Fruit fly (Drosophila melanogaster) whole organism, prepupa: Measurements from ENCODE around the gene Nup93-1.

Experiments
- CG10631 ChIP-seq: fragments of 200-800 bp; sonication (Bioruptor generic); optimal IDR thresholded peaks from 2 replicates; lab custom pipeline; 2016; ENCODE audit warnings: missing biosample characterization, missing genetic modification characterization
- CG10669 ChIP-seq: fragments of 200-800 bp; sonication (Bioruptor generic); optimal IDR thresholded peaks from 3 replicates; lab custom pipeline; 2018; ENCODE audit warnings: missing biosample characterization, mild to moderate bottlenecking, missing genetic modification characterization, moderate library complexity
- CG11294 ChIP-seq: fragments of 200-800 bp; sonication (Bioruptor generic); IDR thresholded peaks from 2 replicates; pipeline ENCODE4 v1.3.6; 2022; ENCODE audit warnings: missing biosample characterization, missing genetic modification characterization
- CG11762 ChIP-seq: fragments of 200-800 bp; sonication (Bioruptor generic); optimal IDR thresholded peaks from 3 replicates; lab custom pipeline; 2016; ENCODE audit warnings: missing biosample characterization, missing genetic modification characterization; ENCODE audit not compliant: insufficient read depth
- CG11902 ChIP-seq: fragments of 200-800 bp; sonication (Bioruptor generic); optimal IDR thresholded peaks from 3 replicates; lab custom pipeline; 2016; ENCODE audit warnings: missing biosample characterization, missing genetic modification characterization
- CG15336 ChIP-seq: fragments of 200-800 bp; sonication (Bioruptor generic); IDR thresholded peaks from 2 replicates; pipeline ENCODE4 v1.3.6; 2022; ENCODE audit warnings: missing biosample characterization, missing genetic modification characterization
- CG1621 ChIP-seq: fragments of 200-800 bp; sonication (Bioruptor generic); optimal IDR thresholded peaks from 3 replicates; lab custom pipeline; 2018; ENCODE audit warnings: missing biosample characterization, mild to moderate bottlenecking, missing genetic modification characterization
- CG16779 ChIP-seq: fragments of 200-800 bp; sonication (Bioruptor generic); optimal IDR thresholded peaks from 3 replicates; lab custom pipeline; 2017; ENCODE audit warnings: missing biosample characterization, mild to moderate bottlenecking, missing genetic modification characterization
- CG3032 ChIP-seq: fragments of 200-800 bp; optimal IDR thresholded peaks from 2 replicates; lab custom pipeline; 2019; ENCODE audit warnings: missing biosample characterization, mild to moderate bottlenecking, missing genetic modification characterization, moderate library complexity
- CG31627 ChIP-seq: fragments of 200-800 bp; sonication (Bioruptor generic); optimal IDR thresholded peaks from 3 replicates; lab custom pipeline; 2016; ENCODE audit warnings: missing biosample characterization, missing genetic modification characterization
- CG32006 ChIP-seq: fragments of 200-800 bp; sonication (Bioruptor generic); optimal IDR thresholded peaks from 3 replicates; lab custom pipeline; 2017; ENCODE audit warnings: missing biosample characterization, mild to moderate bottlenecking, missing genetic modification characterization
- CG3919 ChIP-seq: fragments of 200-800 bp; sonication (Bioruptor generic); optimal IDR thresholded peaks from 3 replicates; lab custom pipeline; 2016; ENCODE audit warnings: missing biosample characterization, missing genetic modification characterization
- CG4318 ChIP-seq: fragments of 200-800 bp; sonication (Bioruptor generic); optimal IDR thresholded peaks from 3 replicates; lab custom pipeline; 2017; ENCODE audit warnings: missing biosample characterization, mild to moderate bottlenecking, missing genetic modification characterization
- CG6276 ChIP-seq: fragments of 200-800 bp; sonication (Bioruptor generic); optimal IDR thresholded peaks from 2 replicates; lab custom pipeline; 2017; ENCODE audit warnings: missing biosample characterization, mild to moderate bottlenecking, missing genetic modification characterization
- CG6792 ChIP-seq: fragments of 200-800 bp; sonication (Bioruptor generic); optimal IDR thresholded peaks from 3 replicates; lab custom pipeline; 2016; ENCODE audit warnings: missing biosample characterization, missing genetic modification characterization
- CG6808 ChIP-seq: fragments of 200-800 bp; sonication (Bioruptor generic); optimal IDR thresholded peaks from 3 replicates; lab custom pipeline; 2017; ENCODE audit warnings: missing biosample characterization, missing genetic modification characterization, mild to moderate bottlenecking, moderate library complexity, missing genetic modification reagents
- CG6854 ChIP-seq: fragments of 200-800 bp; sonication (Bioruptor generic); optimal IDR thresholded peaks from 2 replicates; lab custom pipeline; 2017; ENCODE audit warnings: missing biosample characterization, mild to moderate bottlenecking, missing genetic modification characterization
- CG7368 ChIP-seq: fragments of 200-800 bp; sonication (Bioruptor generic); optimal IDR thresholded peaks from 3 replicates; lab custom pipeline; 2016; ENCODE audit warnings: missing biosample characterization, missing genetic modification characterization
- CG8319 ChIP-seq: fragments of 200-800 bp; sonication (Bioruptor generic); optimal IDR thresholded peaks from 3 replicates; lab custom pipeline; 2016; ENCODE audit warnings: missing biosample characterization, missing genetic modification characterization
- CG8632 ChIP-seq: fragments of 200-800 bp; sonication (Bioruptor generic); optimal IDR thresholded peaks from 3 replicates; lab custom pipeline; 2016; ENCODE audit warnings: missing biosample characterization, missing genetic modification characterization
- Eip78C ChIP-seq: fragments of 200-800 bp; sonication (Bioruptor generic); peaks from one replicate; lab custom pipeline; 2016; ENCODE audit warnings: missing biosample characterization, missing genetic modification characterization
- Eip93F ChIP-seq: fragments of 200-800 bp; sonication (Bioruptor generic); optimal IDR thresholded peaks from 2 replicates; lab custom pipeline; 2016; ENCODE audit warnings: missing biosample characterization, mild to moderate bottlenecking, missing genetic modification characterization
- Ets21C ChIP-seq: fragments of 200-800 bp; sonication (Bioruptor generic); optimal IDR thresholded peaks from 3 replicates; lab custom pipeline; 2016; ENCODE audit warnings: missing biosample characterization, missing genetic modification characterization
- Ets96B ChIP-seq: fragments of 200-800 bp; optimal IDR thresholded peaks from 2 replicates; lab custom pipeline; 2019; ENCODE audit warnings: missing biosample characterization, mild to moderate bottlenecking, missing genetic modification characterization, moderate library complexity
- Gug ChIP-seq: fragments of 200-800 bp; sonication (Bioruptor generic); IDR thresholded peaks from 2 replicates; pipeline ENCODE4 v1.3.6; 2022; ENCODE audit warnings: missing biosample characterization, missing genetic modification characterization
- Hr4 ChIP-seq: fragments of 200-800 bp; sonication (Bioruptor generic); optimal IDR thresholded peaks from 3 replicates; lab custom pipeline; 2016; ENCODE audit warnings: missing biosample characterization, missing genetic modification characterization
- OdsH ChIP-seq: fragments of 200-800 bp; sonication (Bioruptor generic); optimal IDR thresholded peaks from 3 replicates; lab custom pipeline; 2016; ENCODE audit warnings: missing biosample characterization, missing genetic modification characterization
- Sox14 ChIP-seq: fragments of 200-800 bp; sonication (Bioruptor generic); optimal IDR thresholded peaks from 3 replicates; lab custom pipeline; 2016; ENCODE audit warnings: missing biosample characterization, missing genetic modification characterization
- acj6 ChIP-seq: fragments of 200-800 bp; sonication (Bioruptor generic); optimal IDR thresholded peaks from 3 replicates; lab custom pipeline; 2016; ENCODE audit warnings: missing biosample characterization, missing genetic modification characterization
- cyc ChIP-seq: fragments of 200-800 bp; sonication (Bioruptor generic); optimal IDR thresholded peaks from 3 replicates; lab custom pipeline; 2016; ENCODE audit warnings: missing biosample characterization, missing genetic modification characterization
- dac ChIP-seq: fragments of 200-800 bp; sonication (Bioruptor generic); optimal IDR thresholded peaks from 2 replicates; lab custom pipeline; 2017; ENCODE audit warnings: missing biosample characterization, mild to moderate bottlenecking, missing genetic modification characterization
- dsx ChIP-seq: fragments of 200-800 bp; optimal IDR thresholded peaks from 3 replicates; lab custom pipeline; 2019; ENCODE audit warnings: missing biosample characterization, mild to moderate bottlenecking, missing genetic modification characterization, moderate library complexity; ENCODE audit not compliant: poor library complexity, severe bottlenecking
- esn ChIP-seq: fragments of 200-800 bp; sonication (Bioruptor generic); optimal IDR thresholded peaks from 2 replicates; lab custom pipeline; 2016; ENCODE audit warnings: missing biosample characterization, mild to moderate bottlenecking, missing genetic modification characterization, moderate library complexity
- fd59A ChIP-seq: fragments of 200-800 bp; sonication (Bioruptor generic); optimal IDR thresholded peaks from 2 replicates; lab custom pipeline; 2017; ENCODE audit warnings: missing biosample characterization, mild to moderate bottlenecking, missing genetic modification characterization, missing genetic modification reagents
- fd85E ChIP-seq: fragments of 200-800 bp; sonication (Bioruptor generic); optimal IDR thresholded peaks from 3 replicates; lab custom pipeline; 2016; ENCODE audit warnings: missing biosample characterization, missing genetic modification characterization
- lz ChIP-seq: fragments of 200-800 bp; sonication (Bioruptor generic); optimal IDR thresholded peaks from 3 replicates; lab custom pipeline; 2016; ENCODE audit warnings: missing biosample characterization, missing genetic modification characterization
- net ChIP-seq: fragments of 200-800 bp; sonication (Bioruptor generic); optimal IDR thresholded peaks from 3 replicates; lab custom pipeline; 2016; ENCODE audit warnings: missing biosample characterization, missing genetic modification characterization
- pdm3 ChIP-seq: fragments of 200-800 bp; sonication (Bioruptor generic); optimal IDR thresholded peaks from 3 replicates; lab custom pipeline; 2016; ENCODE audit warnings: missing biosample characterization, missing genetic modification characterization
- salr ChIP-seq, 2 experiments: fragments of 200-800 bp; sonication (Bioruptor generic); optimal IDR thresholded peaks; 3 replicates each; lab custom pipeline; 2016 to 2018; ENCODE audit warnings: missing biosample characterization in 2 of 2, missing genetic modification characterization in 2 of 2, mild to moderate bottlenecking in 1 of 2
- spab ChIP-seq: fragments of 200-800 bp; sonication (Bioruptor generic); optimal IDR thresholded peaks from 2 replicates; lab custom pipeline; 2017; ENCODE audit warnings: missing biosample characterization, mild to moderate bottlenecking, missing genetic modification characterization, missing genetic modification reagents
- vri ChIP-seq: fragments of 200-800 bp; sonication (Bioruptor generic); optimal IDR thresholded peaks from 3 replicates; lab custom pipeline; 2016; ENCODE audit warnings: missing biosample characterization, mild to moderate bottlenecking, missing genetic modification characterization

The Nup93-1 gene

dm6 chrX:13821775-13822493 lies 692 bp upstream of the Nup93-1 start, which contains the start of gene Clic (continued):
- TF ChIP-seq cyc (GFP tag; lab: Kevin White, UChicago) (no peak), vri (GFP tag; lab: Kevin White, UChicago) (peak; percentile 58), CG6276 (GFP tag; lab: Kevin White, UChicago) (no peak), CG8632 (GFP tag; lab: Kevin White, UChicago) (no peak), CG1621 (tag; lab: Kevin White, UChicago) (peak; percentile 43)

- no peak for TF ChIP-seq CG11902 (GFP tag; lab: Kevin White, UChicago)
- TF ChIP-seq salr (GFP tag; optimal IDR thresholded peaks at IDR 0.05; lab: Kevin White, UChicago) = no peak
- TF ChIP-seq Eip78C (GFP tag; lab: Kevin White, UChicago) = no peak
- TF ChIP-seq net (GFP tag; lab: Kevin White, UChicago) = no peak
- TF ChIP-seq CG11294 (GFP tag; lab: Robert Waterston, UW) = no peak
- no peak for TF ChIP-seq fd85E (GFP tag; lab: Kevin White, UChicago)
- no peak for TF ChIP-seq fd59A (GFP tag; lab: Kevin White, UChicago)
- TF ChIP-seq Ets96B (tag; lab: Kevin White, UChicago) = no peak
- TF ChIP-seq Gug (GFP tag; lab: Robert Waterston, UW) = no peak
- TF ChIP-seq, all 60 proteins: peak for 0
Observed at dm6 chrX:13828870-13829269, 6.2 kb downstream of the Nup93-1 start.

dm6 chrX:13830029-13830428 lies 7.4 kb downstream of the Nup93-1 start, which contains the start of gene jub:
TSS of gene jub (minus strand) at chrX:13830317.
- TF ChIP-seq Hr4 (GFP tag; lab: Kevin White, UChicago) (no peak), dsx (GFP tag; lab: Kevin White, UChicago) (peak; percentile 19), CG1621 (tag; lab: Kevin White, UChicago) (no peak), CG6792 (GFP tag; lab: Kevin White, UChicago) (no peak), Eip93F (GFP tag; lab: Kevin White, UChicago) (no peak), Eip78C (GFP tag; lab: Kevin White, UChicago) (peak; percentile 57), CG10631 (GFP tag; lab: Kevin White, UChicago) (no peak), CG6808 (GFP tag; lab: Kevin White, UChicago) (no peak), spab (GFP tag; lab: Kevin White, UChicago) (no peak), CG15336 (GFP tag; lab: Robert Waterston, UW) (no peak), CG7368 (GFP tag; lab: Kevin White, UChicago) (no peak), salr (GFP tag; optimal IDR thresholded peaks at IDR 0.05; lab: Kevin White, UChicago) (no peak), Gug (GFP tag; lab: Robert Waterston, UW) (no peak), net (GFP tag; lab: Kevin White, UChicago) (no peak), CG32006 (GFP tag; lab: Kevin White, UChicago) (no peak), Sox14 (GFP tag; lab: Kevin White, UChicago) (peak; percentile 84), CG8319 (GFP tag; lab: Kevin White, UChicago) (no peak), Ets96B (tag; lab: Kevin White, UChicago) (no peak), esn (GFP tag; lab: Kevin White, UChicago) (peak; percentile 13), CG3919 (GFP tag; lab: Kevin White, UChicago) (no peak), OdsH (GFP tag; lab: Kevin White, UChicago) (no peak)

dm6 chrX:13838255-13838654 lies 15.6 kb downstream of the Nup93-1 start:
- peak; percentile 75 for TF ChIP-seq CG32006 (GFP tag; lab: Kevin White, UChicago)
- TF ChIP-seq Sox14 (GFP tag; lab: Kevin White, UChicago) = no peak
- TF ChIP-seq CG3032 (tag; lab: Kevin White, UChicago) = peak; percentile 46
- TF ChIP-seq CG11762 (GFP tag; lab: Kevin White, UChicago) = no peak
- no peak for TF ChIP-seq Eip93F (GFP tag; lab: Kevin White, UChicago)
- no peak for TF ChIP-seq CG6792 (GFP tag; lab: Kevin White, UChicago)
- TF ChIP-seq CG31627 (GFP tag; lab: Kevin White, UChicago) = no peak
- peak; percentile 64; the same call in 1 of the 2 replicates for TF ChIP-seq CG15336 (GFP tag; lab: Robert Waterston, UW)
- TF ChIP-seq lz (GFP tag; lab: Kevin White, UChicago) = no peak
- no peak for TF ChIP-seq Gug (GFP tag; lab: Robert Waterston, UW)
- TF ChIP-seq Ets96B (tag; lab: Kevin White, UChicago) = peak; percentile 34
- TF ChIP-seq dac (GFP tag; lab: Kevin White, UChicago) = no peak
- no peak for TF ChIP-seq pdm3
- TF ChIP-seq CG10631 (GFP tag; lab: Kevin White, UChicago) = no peak
- no peak for TF ChIP-seq acj6
- no peak for TF ChIP-seq CG10669 (GFP tag; lab: Kevin White, UChicago)
- peak; percentile 46 for TF ChIP-seq CG4318 (GFP tag; lab: Kevin White, UChicago)
- TF ChIP-seq CG16779 (tag; lab: Kevin White, UChicago) = no peak
- no peak for TF ChIP-seq net (GFP tag; lab: Kevin White, UChicago)
- TF ChIP-seq Ets21C (GFP tag; lab: Kevin White, UChicago) = no peak
- TF ChIP-seq dsx (GFP tag; lab: Kevin White, UChicago) = peak; percentile 61
- peak; percentile 26 for TF ChIP-seq OdsH (GFP tag; lab: Kevin White, UChicago)
- TF ChIP-seq CG6854 = no peak
